Fruit fly (Drosophila melanogaster) whole organism, embryonic: ENCODE data around the gene CG8563.

Experiments used
- Ada2b ChIP-seq: fragments of 200-800 bp; sonication (Bioruptor generic); IDR thresholded peaks from 2 replicates; pipeline ENCODE4 v1.3.6; 2022; ENCODE audit warnings: missing biosample characterization, missing genetic modification characterization
- Asciz ChIP-seq: fragments of 200-800 bp; sonication (Bioruptor generic); optimal IDR thresholded peaks from 2 replicates; lab custom pipeline; 2017; ENCODE audit warnings: missing biosample characterization, mild to moderate bottlenecking, missing genetic modification characterization, missing genetic modification reagents
- Atf3 ChIP-seq: fragments of 200-800 bp; sonication (Bioruptor generic); optimal IDR thresholded peaks from 3 replicates; lab custom pipeline; 2016; ENCODE audit warnings: missing biosample characterization, missing genetic modification characterization
- Atf6 ChIP-seq: fragments of 200-800 bp; sonication (Bioruptor generic); IDR thresholded peaks from 2 replicates; pipeline ENCODE4 v1.3.6; 2022; ENCODE audit warnings: missing biosample characterization, missing genetic modification characterization
- Bgb ChIP-seq: fragments of 200-800 bp; sonication (Bioruptor generic); IDR thresholded peaks from 2 replicates; pipeline ENCODE4 v1.3.6; 2022; ENCODE audit warnings: missing biosample characterization, missing genetic modification characterization; ENCODE audit not compliant: partially characterized antibody
- Blimp-1 ChIP-seq: fragments of 200-800 bp; sonication (Bioruptor generic); optimal IDR thresholded peaks from 3 replicates; lab custom pipeline; 2018; ENCODE audit warnings: missing biosample characterization, missing genetic modification characterization, mild to moderate bottlenecking, moderate library complexity, missing genetic modification reagents
- C15 ChIP-seq: fragments of 200-800 bp; sonication (Bioruptor generic); IDR thresholded peaks from 3 replicates; pipeline ENCODE4 v1.3.6; 2022; ENCODE audit warnings: missing biosample characterization, missing genetic modification characterization
- CG10959 ChIP-seq: fragments of 200-800 bp; sonication (Bioruptor generic); IDR thresholded peaks from 2 replicates; pipeline ENCODE4 v1.3.6; 2022; ENCODE audit warnings: missing biosample characterization, missing genetic modification characterization
- CG11456 ChIP-seq: fragments of 200-800 bp; sonication (Bioruptor generic); IDR thresholded peaks from 3 replicates; pipeline ENCODE4 v1.3.6; 2022; ENCODE audit warnings: missing biosample characterization, missing genetic modification characterization
- CG11695 ChIP-seq: fragments of 200-800 bp; sonication (Bioruptor generic); IDR thresholded peaks from 3 replicates; pipeline ENCODE4 v1.3.6; 2022; ENCODE audit warnings: missing biosample characterization, missing genetic modification characterization
- CG12219 ChIP-seq: fragments of 200-800 bp; sonication (Bioruptor generic); optimal IDR thresholded peaks from 3 replicates; lab custom pipeline; 2018; ENCODE audit warnings: missing biosample characterization, mild to moderate bottlenecking, missing genetic modification characterization
- CG13894 ChIP-seq: fragments of 200-800 bp; sonication (Bioruptor generic); optimal IDR thresholded peaks from 3 replicates; lab custom pipeline; 2018; ENCODE audit warnings: missing biosample characterization, mild to moderate bottlenecking, missing genetic modification characterization, moderate library complexity
- CG1603 ChIP-seq: fragments of 200-800 bp; sonication (Bioruptor generic); optimal IDR thresholded peaks from 2 replicates; lab custom pipeline; 2019; ENCODE audit warnings: missing biosample characterization, mild to moderate bottlenecking, missing genetic modification characterization, moderate library complexity
- CG17328 ChIP-seq: fragments of 200-800 bp; sonication (Bioruptor generic); IDR thresholded peaks from 2 replicates; pipeline ENCODE4 v1.3.6; 2022; ENCODE audit warnings: missing biosample characterization, missing genetic modification characterization
- CG17829 ChIP-seq: fragments of 200-800 bp; optimal IDR thresholded peaks from 2 replicates; lab custom pipeline; 2019; ENCODE audit warnings: missing biosample characterization, mild to moderate bottlenecking, missing genetic modification characterization, moderate library complexity
- CG2889 ChIP-seq: fragments of 200-800 bp; sonication (Bioruptor generic); IDR thresholded peaks from 3 replicates; pipeline ENCODE4 v1.3.6; 2022; ENCODE audit warnings: missing biosample characterization, missing genetic modification characterization
- CG34422 ChIP-seq: fragments of 200-800 bp; sonication (Bioruptor generic); IDR thresholded peaks from 3 replicates; pipeline ENCODE4 v1.3.6; 2022; ENCODE audit warnings: missing biosample characterization, missing genetic modification characterization
- CG42726 ChIP-seq: fragments of 200-800 bp; sonication (Bioruptor generic); IDR thresholded peaks from 2 replicates; pipeline ENCODE4 v1.3.6; 2022; ENCODE audit warnings: missing biosample characterization, missing genetic modification characterization; ENCODE audit not compliant: partially characterized antibody
- CG4404 ChIP-seq: fragments of 200-800 bp; sonication (Bioruptor generic); IDR thresholded peaks from 2 replicates; pipeline ENCODE4 v1.3.6; 2022; ENCODE audit warnings: missing biosample characterization, missing genetic modification characterization
- CG6765 ChIP-seq: fragments of 200-800 bp; sonication (Bioruptor generic); optimal IDR thresholded peaks from 3 replicates; lab custom pipeline; 2017; ENCODE audit warnings: missing biosample characterization, mild to moderate bottlenecking, missing genetic modification characterization
- CG7987 ChIP-seq: fragments of 200-800 bp; sonication (Bioruptor generic); optimal IDR thresholded peaks from 2 replicates; lab custom pipeline; 2018; ENCODE audit warnings: missing biosample characterization, mild to moderate bottlenecking, missing genetic modification characterization, moderate library complexity
- CG9727 ChIP-seq: fragments of 200-800 bp; sonication (Bioruptor generic); optimal IDR thresholded peaks from 3 replicates; lab custom pipeline; 2017; ENCODE audit warnings: missing biosample characterization, mild to moderate bottlenecking, missing genetic modification characterization
- CHES-1-like ChIP-seq: fragments of 200-800 bp; sonication (Bioruptor generic); optimal IDR thresholded peaks from 2 replicates; lab custom pipeline; 2016; ENCODE audit warnings: missing biosample characterization, missing genetic modification characterization
- CoRest ChIP-seq: fragments of 200-800 bp; sonication (Bioruptor generic); optimal IDR thresholded peaks from 3 replicates; lab custom pipeline; 2018; ENCODE audit warnings: missing biosample characterization, mild to moderate bottlenecking, missing genetic modification characterization, moderate library complexity
- Dbx ChIP-seq: fragments of 200-800 bp; sonication (Bioruptor generic); IDR thresholded peaks from 3 replicates; pipeline ENCODE4 v1.3.6; 2022; ENCODE audit warnings: missing biosample characterization, missing genetic modification characterization
- Dp ChIP-seq: fragments of 200-800 bp; sonication (Bioruptor generic); optimal IDR thresholded peaks from 2 replicates; lab custom pipeline; 2018; ENCODE audit warnings: missing biosample characterization, mild to moderate bottlenecking, missing genetic modification characterization, moderate library complexity
- Fer1 ChIP-seq: fragments of 200-800 bp; sonication (Bioruptor generic); optimal IDR thresholded peaks from 2 replicates; lab custom pipeline; 2017; ENCODE audit warnings: missing biosample characterization, mild to moderate bottlenecking, missing genetic modification characterization
- GATAe ChIP-seq: fragments of 200-800 bp; sonication (Bioruptor generic); conservative IDR thresholded peaks from 2 replicates; pipeline ENCODE4 v1.3.6; 2022; ENCODE audit warnings: missing biosample characterization, missing genetic modification characterization
- Hand ChIP-seq: fragments of 200-800 bp; sonication (Bioruptor generic); optimal IDR thresholded peaks from 2 replicates; lab custom pipeline; 2017; ENCODE audit warnings: mild to moderate bottlenecking, missing biosample characterization, missing genetic modification reagents, missing genetic modification characterization
- Hmr ChIP-seq: fragments of 200-800 bp; sonication (Bioruptor generic); optimal IDR thresholded peaks from 3 replicates; lab custom pipeline; 2017; ENCODE audit warnings: mild to moderate bottlenecking, missing biosample characterization, missing genetic modification reagents, missing genetic modification characterization
- Hmx ChIP-seq: fragments of 200-800 bp; sonication (Bioruptor generic); optimal IDR thresholded peaks from 2 replicates; lab custom pipeline; 2016; ENCODE audit warnings: missing biosample characterization, missing genetic modification characterization
- Jarid2 ChIP-seq: fragments of 200-800 bp; sonication (Bioruptor generic); optimal IDR thresholded peaks from 3 replicates; lab custom pipeline; 2017; ENCODE audit warnings: mild to moderate bottlenecking, missing biosample characterization, missing genetic modification reagents, missing genetic modification characterization
- NFAT ChIP-seq: fragments of 200-800 bp; sonication (Bioruptor generic); IDR thresholded peaks from 2 replicates; pipeline ENCODE4 v1.3.6; 2022; ENCODE audit warnings: missing biosample characterization, missing genetic modification characterization
- Opbp ChIP-seq: fragments of 200-800 bp; sonication (Bioruptor generic); IDR thresholded peaks from 3 replicates; pipeline ENCODE4 v1.3.6; 2022; ENCODE audit warnings: missing biosample characterization, missing genetic modification characterization; ENCODE audit not compliant: partially characterized antibody
- PHDP ChIP-seq: fragments of 200-800 bp; sonication (Bioruptor generic); optimal IDR thresholded peaks from 3 replicates; lab custom pipeline; 2018; ENCODE audit warnings: missing biosample characterization, mild to moderate bottlenecking, missing genetic modification characterization, moderate library complexity
- Scr ChIP-seq: fragments of 200-800 bp; sonication (Bioruptor generic); IDR thresholded peaks from 2 replicates; pipeline ENCODE4 v1.3.6; 2022; ENCODE audit warnings: missing biosample characterization, missing genetic modification characterization; ENCODE audit not compliant: partially characterized antibody
- chm ChIP-seq: fragments of 200-800 bp; sonication (Bioruptor generic); IDR thresholded peaks from 2 replicates; pipeline ENCODE4 v1.3.6; 2022; ENCODE audit warnings: missing biosample characterization, missing genetic modification characterization
- ci ChIP-seq: fragments of 200-800 bp; sonication (Bioruptor generic); IDR thresholded peaks from 3 replicates; pipeline ENCODE4 v1.3.6; 2022; ENCODE audit warnings: missing biosample characterization, missing genetic modification characterization
- dmrt11E ChIP-seq: fragments of 200-800 bp; sonication (Bioruptor generic); optimal IDR thresholded peaks from 3 replicates; lab custom pipeline; 2018; ENCODE audit warnings: missing biosample characterization, mild to moderate bottlenecking, missing genetic modification characterization, moderate library complexity
- ewg ChIP-seq: fragments of 200-800 bp; sonication (Bioruptor generic); optimal IDR thresholded peaks from 3 replicates; lab custom pipeline; 2017; ENCODE audit warnings: mild to moderate bottlenecking, missing biosample characterization, missing genetic modification reagents, missing genetic modification characterization
- inv ChIP-seq: fragments of 200-800 bp; sonication (Bioruptor generic); IDR thresholded peaks from 2 replicates; pipeline ENCODE4 v1.3.6; 2022; ENCODE audit warnings: missing biosample characterization, missing genetic modification characterization; ENCODE audit not compliant: partially characterized antibody
- lov ChIP-seq, 2 experiments: fragments of 200-800 bp in 1 of 2; fragments of >200 bp in 1 of 2; sonication (Bioruptor generic) in 1 of 2; IDR thresholded peaks in 1 of 2; optimal IDR thresholded peaks in 1 of 2; 2 replicates in 1 of 2; 3 replicates in 1 of 2; pipeline versions ENCODE4 v1.3.6 to Lab custom; 2017 to 2022; ENCODE audit warnings: missing biosample characterization in 1 of 2, missing genetic modification characterization in 1 of 2
- mirr ChIP-seq: fragments of 200-800 bp; sonication (Bioruptor generic); optimal IDR thresholded peaks from 3 replicates; lab custom pipeline; 2018; ENCODE audit warnings: missing biosample characterization, mild to moderate bottlenecking, missing genetic modification characterization
- otp ChIP-seq: fragments of 200-800 bp; sonication (Bioruptor generic); IDR thresholded peaks from 3 replicates; pipeline ENCODE4, ENCODE4 v1.3.6; 2022; ENCODE audit warnings: missing biosample characterization, missing genetic modification characterization
- run ChIP-seq: fragments of 200-800 bp; sonication (Bioruptor generic); optimal IDR thresholded peaks from 3 replicates; lab custom pipeline; 2018; ENCODE audit warnings: missing biosample characterization, mild to moderate bottlenecking, missing genetic modification characterization
- sd ChIP-seq: fragments of 200-800 bp; sonication (Bioruptor generic); optimal IDR thresholded peaks from 3 replicates; lab custom pipeline; 2018; ENCODE audit warnings: missing biosample characterization, mild to moderate bottlenecking, missing genetic modification characterization, moderate library complexity
- tll ChIP-seq, 2 experiments: fragments of 200-800 bp in 1 of 2; fragments of >200 bp in 1 of 2; sonication (Bioruptor generic) in 1 of 2; optimal IDR thresholded peaks; 2 replicates each; lab custom pipeline; 2017 to 2019; ENCODE audit warnings: missing biosample characterization in 2 of 2, missing genetic modification characterization in 2 of 2, mild to moderate bottlenecking in 1 of 2, moderate library complexity in 1 of 2
- zen2 ChIP-seq: fragments of 200-800 bp; sonication (Bioruptor generic); IDR thresholded peaks from 3 replicates; pipeline ENCODE4 v1.3.6; 2022; ENCODE audit warnings: missing biosample characterization, missing genetic modification characterization; ENCODE audit not compliant: partially characterized antibody

The CG8563 gene

dm6 chr3L:7359827-7360323 is 30.7 kb upstream of the CG8563 start, which contains the start of gene pst (continued):
- 0 out of 3 replicates have a peak, but pooled peaks have one; percentile 29 for TF ChIP-seq CG11695 (GFP tag; lab: Robert Waterston, UW)
- TF ChIP-seq CHES-1-like (GFP tag; lab: Kevin White, UChicago), result peak; percentile 20
- no peak for TF ChIP-seq dmrt11E (tag; lab: Kevin White, UChicago)
- no peak for TF ChIP-seq tll (GFP tag; optimal IDR thresholded peaks at IDR 0.05; lab: Kevin White, UChicago)
- TF ChIP-seq CG12219, result peak; percentile 7
- TF ChIP-seq Jarid2 (GFP tag; lab: Kevin White, UChicago), result peak; percentile 51
- TF ChIP-seq CG2889 (GFP tag; lab: Robert Waterston, UW), result no peak; the same call in 2 of the 3 replicates
- TF ChIP-seq zen2 (GFP tag; lab: Robert Waterston, UW), result 0 out of 3 replicates have a peak, but pooled peaks have one; percentile 15
- no peak for TF ChIP-seq CG17829
- TF ChIP-seq NFAT (GFP tag; lab: Robert Waterston, UW), result peak; percentile 44; the same call in 1 of the 2 replicates
- TF ChIP-seq ci (GFP tag; lab: Robert Waterston, UW), result peak; percentile 54
- peak; percentile 64 for TF ChIP-seq Bgb (GFP tag; lab: Robert Waterston, UW)
- no peak for TF ChIP-seq lov (optimal IDR thresholded peaks at IDR 0.05; lab: Kevin White, UChicago)
- no peak; the same call in 2 of the 3 replicates for TF ChIP-seq lov (GFP tag; IDR thresholded peaks at IDR 0.05; lab: Robert Waterston, UW)
- TF ChIP-seq run (tag; lab: Kevin White, UChicago), result no peak
- no peak for TF ChIP-seq Hmx (GFP tag; lab: Kevin White, UChicago)
- peak; percentile 66 for TF ChIP-seq Atf6 (GFP tag; lab: Robert Waterston, UW)
- no peak for TF ChIP-seq inv
- TF ChIP-seq C15 (GFP tag; lab: Robert Waterston, UW), result no peak
- 0 out of 2 replicates have a peak, but pooled peaks have one; percentile 9 for TF ChIP-seq CG17328 (GFP tag; lab: Robert Waterston, UW)
- TF ChIP-seq CG10959, result no peak
- TF ChIP-seq CG7987 (GFP tag; lab: Kevin White, UChicago), result peak; percentile 10
- TF ChIP-seq sd (tag; lab: Kevin White, UChicago), result peak; percentile 44
- no peak for TF ChIP-seq ewg
- peak; percentile 4; the same call in 1 of the 2 replicates for TF ChIP-seq Ada2b
- peak; percentile 54; the same call in 1 of the 2 replicates for TF ChIP-seq CG42726 (GFP tag; lab: Robert Waterston, UW)
- no peak for TF ChIP-seq GATAe
- TF ChIP-seq Hand (GFP tag; lab: Kevin White, UChicago), result peak; percentile 46
- peak; percentile 24 for TF ChIP-seq Fer1 (GFP tag; lab: Kevin White, UChicago)
- peak; percentile 22 for TF ChIP-seq Atf3
- TF ChIP-seq Opbp (GFP tag; lab: Robert Waterston, UW), result 0 out of 3 replicates have a peak, but pooled peaks have one; percentile 53
- peak; percentile 23 for TF ChIP-seq CG6765 (GFP tag; lab: Kevin White, UChicago)
- TF ChIP-seq Dp (GFP tag; lab: Kevin White, UChicago), result peak; percentile 44
- TF ChIP-seq mirr (GFP tag; lab: Kevin White, UChicago), result peak; percentile 44
- TF ChIP-seq otp (GFP tag; lab: Robert Waterston, UW), result peak; percentile 39; the same call in 1 of the 3 replicates
- peak; percentile 25 for TF ChIP-seq CG1603 (tag; lab: Kevin White, UChicago)
- TF ChIP-seq CG11456 (GFP tag; lab: Robert Waterston, UW), result peak; percentile 60; the same call in 1 of the 3 replicates
- peak; percentile 67 for TF ChIP-seq CoRest (tag; lab: Kevin White, UChicago)
- TF ChIP-seq Asciz (GFP tag; lab: Kevin White, UChicago), result peak; percentile 21
- TF ChIP-seq CG9727 (GFP tag; lab: Kevin White, UChicago), result peak; percentile 29
- peak; percentile 14; the same call in 2 of the 3 replicates for TF ChIP-seq Dbx
- TF ChIP-seq Blimp-1 (GFP tag; lab: Kevin White, UChicago), result no peak
- no peak for TF ChIP-seq Scr
- TF ChIP-seq CG4404 (GFP tag; lab: Robert Waterston, UW), result no peak
- peak; percentile 45 for TF ChIP-seq CG13894 (tag; lab: Kevin White, UChicago)
- peak; percentile 81 for TF ChIP-seq chm (GFP tag; lab: Robert Waterston, UW)
- TF ChIP-seq Hmr (GFP tag; lab: Kevin White, UChicago), result peak; percentile 60
- peak; percentile 40 for TF ChIP-seq PHDP
- TF ChIP-seq CG34422 (GFP tag; lab: Robert Waterston, UW), result no peak
